Fruit fly (Drosophila melanogaster) whole organism, embryonic: ENCODE data around the gene Paf-AHalpha.

ENCODE experiments used
- Antp ChIP-seq: fragments of 200-800 bp; sonication (Bioruptor generic); optimal IDR thresholded peaks from 3 replicates; lab custom pipeline; 2016; ENCODE audit warnings: missing biosample characterization, missing genetic modification characterization
- Asciz ChIP-seq: fragments of 200-800 bp; sonication (Bioruptor generic); optimal IDR thresholded peaks from 2 replicates; lab custom pipeline; 2017; ENCODE audit warnings: missing biosample characterization, mild to moderate bottlenecking, missing genetic modification characterization, missing genetic modification reagents
- Atf-2 ChIP-seq: fragments of 200-800 bp; sonication (Bioruptor generic); optimal IDR thresholded peaks from 2 replicates; lab custom pipeline; 2016; ENCODE audit warnings: missing biosample characterization, missing genetic modification characterization
- CG12299 ChIP-seq: fragments of 200-800 bp; sonication (Bioruptor generic); optimal IDR thresholded peaks from 2 replicates; lab custom pipeline; 2018; ENCODE audit warnings: missing biosample characterization, mild to moderate bottlenecking, missing genetic modification characterization
- CG12942 ChIP-seq: fragments of 200-800 bp; sonication (Bioruptor generic); optimal IDR thresholded peaks from 3 replicates; lab custom pipeline; 2016; ENCODE audit warnings: missing biosample characterization, missing genetic modification characterization
- CG14710 ChIP-seq: fragments of 200-800 bp; sonication (Bioruptor generic); optimal IDR thresholded peaks from 3 replicates; lab custom pipeline; 2019; ENCODE audit warnings: missing biosample characterization, mild to moderate bottlenecking, missing genetic modification characterization, moderate library complexity
- CG15601 ChIP-seq: fragments of 200-800 bp; sonication (Bioruptor generic); optimal IDR thresholded peaks from 3 replicates; lab custom pipeline; 2019; ENCODE audit warnings: missing biosample characterization, mild to moderate bottlenecking, missing genetic modification characterization, moderate library complexity
- CG2712 ChIP-seq: fragments of 200-800 bp; optimal IDR thresholded peaks from 3 replicates; lab custom pipeline; 2019; ENCODE audit warnings: missing biosample characterization, mild to moderate bottlenecking, missing genetic modification characterization, moderate library complexity
- CG31224 ChIP-seq: fragments of 200-800 bp; sonication (Bioruptor generic); IDR thresholded peaks from 2 replicates; pipeline ENCODE4 v1.3.6; 2022; ENCODE audit warnings: missing biosample characterization, missing genetic modification characterization
- CG31388 ChIP-seq: fragments of 200-800 bp; sonication (Bioruptor generic); optimal IDR thresholded peaks from 2 replicates; lab custom pipeline; 2016; ENCODE audit warnings: missing biosample characterization, missing genetic modification characterization
- CG31441 ChIP-seq: fragments of 200-800 bp; sonication (Bioruptor generic); IDR thresholded peaks from 2 replicates; pipeline ENCODE4 v1.3.6; 2022; ENCODE audit warnings: missing biosample characterization, missing genetic modification characterization
- CG3407 ChIP-seq: fragments of 200-800 bp; sonication (Bioruptor generic); optimal IDR thresholded peaks from 2 replicates; lab custom pipeline; 2018; ENCODE audit warnings: missing biosample characterization, mild to moderate bottlenecking, missing genetic modification characterization
- CG4282 ChIP-seq: fragments of 200-800 bp; sonication (Bioruptor generic); optimal IDR thresholded peaks from 2 replicates; lab custom pipeline; 2016; ENCODE audit warnings: missing biosample characterization, missing genetic modification characterization
- CG4360 ChIP-seq: fragments of 200-800 bp; sonication (Bioruptor generic); IDR thresholded peaks from 2 replicates; pipeline ENCODE4 v1.3.6; 2022; ENCODE audit warnings: missing biosample characterization, missing genetic modification characterization
- CG4617 ChIP-seq: fragments of 200-800 bp; sonication (Bioruptor generic); optimal IDR thresholded peaks from 3 replicates; lab custom pipeline; 2016; ENCODE audit warnings: missing biosample characterization, missing genetic modification characterization, borderline replicate concordance
- CG4820 ChIP-seq: fragments of 200-800 bp; sonication (Bioruptor generic); optimal IDR thresholded peaks from 3 replicates; lab custom pipeline; 2016; ENCODE audit warnings: missing biosample characterization, missing genetic modification characterization
- CG6272 ChIP-seq: fragments of 200-800 bp; sonication (Bioruptor generic); IDR thresholded peaks from 2 replicates; pipeline ENCODE4 v1.3.6; 2022; ENCODE audit warnings: missing biosample characterization, missing genetic modification characterization
- CG6813 ChIP-seq: fragments of 200-800 bp; sonication (Bioruptor generic); optimal IDR thresholded peaks from 2 replicates; lab custom pipeline; 2017; ENCODE audit warnings: missing biosample characterization, missing genetic modification characterization, mild to moderate bottlenecking, moderate library complexity, missing genetic modification reagents
- CG8089 ChIP-seq: fragments of 200-800 bp; sonication (Bioruptor generic); optimal IDR thresholded peaks from 3 replicates; lab custom pipeline; 2016; ENCODE audit warnings: missing biosample characterization, missing genetic modification characterization
- CG8281 ChIP-seq: fragments of 200-800 bp; sonication (Bioruptor generic); optimal IDR thresholded peaks from 2 replicates; lab custom pipeline; 2018; ENCODE audit warnings: missing biosample characterization, mild to moderate bottlenecking, missing genetic modification characterization, moderate library complexity
- CoRest ChIP-seq: fragments of 200-800 bp; sonication (Bioruptor generic); optimal IDR thresholded peaks from 3 replicates; lab custom pipeline; 2018; ENCODE audit warnings: missing biosample characterization, mild to moderate bottlenecking, missing genetic modification characterization, moderate library complexity
- D ChIP-seq, 2 experiments: fragments of 200-800 bp in 1 of 2; fragments of >200 bp in 1 of 2; sonication (Bioruptor generic) in 1 of 2; optimal IDR thresholded peaks; 2 replicates in 1 of 2; 3 replicates in 1 of 2; lab custom pipeline; 2017; ENCODE audit warnings: mild to moderate bottlenecking in 1 of 2, missing biosample characterization in 1 of 2, missing genetic modification characterization in 1 of 2, missing genetic modification reagents in 1 of 2
- Dip3 ChIP-seq: fragments of 200-800 bp; sonication (Bioruptor generic); optimal IDR thresholded peaks from 3 replicates; lab custom pipeline; 2016; ENCODE audit warnings: missing biosample characterization, missing genetic modification characterization
- HLH3B ChIP-seq: fragments of 200-800 bp; sonication (Bioruptor generic); IDR thresholded peaks from 2 replicates; pipeline ENCODE4 v1.3.6; 2022; ENCODE audit warnings: missing biosample characterization, missing genetic modification characterization
- HmgZ ChIP-seq: fragments of 200-800 bp; sonication (Bioruptor generic); optimal IDR thresholded peaks from 2 replicates; lab custom pipeline; 2018; ENCODE audit warnings: missing biosample characterization, mild to moderate bottlenecking, missing genetic modification characterization
- Hsf ChIP-seq: fragments of 200-800 bp; sonication (Bioruptor generic); optimal IDR thresholded peaks from 3 replicates; lab custom pipeline; 2016; ENCODE audit warnings: missing biosample characterization, missing genetic modification characterization
- Lpt ChIP-seq: fragments of >200 bp; optimal IDR thresholded peaks from 2 replicates; lab custom pipeline; 2018; ENCODE audit warnings: missing biosample characterization, missing genetic modification characterization
- Max ChIP-seq: fragments of 200-800 bp; sonication (Bioruptor generic); optimal IDR thresholded peaks from 2 replicates; lab custom pipeline; 2016; ENCODE audit warnings: missing biosample characterization, mild to moderate bottlenecking, missing genetic modification characterization
- Oli ChIP-seq: fragments of 200-800 bp; sonication (Bioruptor generic); optimal IDR thresholded peaks from 2 replicates; lab custom pipeline; 2018; ENCODE audit warnings: missing biosample characterization, mild to moderate bottlenecking, missing genetic modification characterization, moderate library complexity
- PHDP ChIP-seq: fragments of 200-800 bp; sonication (Bioruptor generic); optimal IDR thresholded peaks from 3 replicates; lab custom pipeline; 2018; ENCODE audit warnings: missing biosample characterization, mild to moderate bottlenecking, missing genetic modification characterization, moderate library complexity
- Side ChIP-seq: fragments of 200-800 bp; sonication (Bioruptor generic); optimal IDR thresholded peaks from 2 replicates; lab custom pipeline; 2016; ENCODE audit warnings: missing biosample characterization, missing genetic modification characterization
- Spps ChIP-seq: fragments of 200-800 bp; sonication (Bioruptor generic); optimal IDR thresholded peaks from 2 replicates; lab custom pipeline; 2018; ENCODE audit warnings: missing biosample characterization, mild to moderate bottlenecking, missing genetic modification characterization
- Ssrp ChIP-seq: fragments of 200-800 bp; sonication (Bioruptor generic); optimal IDR thresholded peaks from 2 replicates; lab custom pipeline; 2018; ENCODE audit warnings: missing biosample characterization, mild to moderate bottlenecking, missing genetic modification characterization, moderate library complexity
- Usf ChIP-seq: fragments of 200-800 bp; sonication (Bioruptor generic); optimal IDR thresholded peaks from 2 replicates; lab custom pipeline; 2017; ENCODE audit warnings: missing genotype, missing biosample characterization, missing genetic modification characterization
- chif ChIP-seq, 2 experiments: fragments of 200-800 bp; sonication (Bioruptor generic); optimal IDR thresholded peaks; 3 replicates each; lab custom pipeline; 2016; ENCODE audit warnings: missing biosample characterization in 2 of 2, missing genetic modification characterization in 2 of 2
- da ChIP-seq: fragments of 200-800 bp; sonication (Bioruptor generic); optimal IDR thresholded peaks from 2 replicates; lab custom pipeline; 2016; ENCODE audit warnings: missing biosample characterization, missing genetic modification characterization
- dmrt11E ChIP-seq: fragments of 200-800 bp; sonication (Bioruptor generic); optimal IDR thresholded peaks from 3 replicates; lab custom pipeline; 2018; ENCODE audit warnings: missing biosample characterization, mild to moderate bottlenecking, missing genetic modification characterization, moderate library complexity
- dmrt99B ChIP-seq: fragments of 200-800 bp; sonication (Bioruptor generic); optimal IDR thresholded peaks from 2 replicates; lab custom pipeline; 2018; ENCODE audit warnings: missing biosample characterization, mild to moderate bottlenecking, missing genetic modification characterization, moderate library complexity
- dysf ChIP-seq: fragments of 200-800 bp; sonication (Bioruptor generic); IDR thresholded peaks from 3 replicates; pipeline ENCODE4 v1.3.6; 2022; ENCODE audit warnings: missing biosample characterization, missing genetic modification characterization
- esg ChIP-seq: fragments of 200-800 bp; sonication (Bioruptor generic); conservative IDR thresholded peaks from 2 replicates; pipeline ENCODE4 v1.3.6; 2022; ENCODE audit warnings: missing biosample characterization, missing genetic modification characterization
- fd64A ChIP-seq: fragments of 200-800 bp; sonication (Bioruptor generic); optimal IDR thresholded peaks from 3 replicates; lab custom pipeline; 2018; ENCODE audit warnings: missing biosample characterization, mild to moderate bottlenecking, missing genetic modification characterization
- gro ChIP-seq: fragments of 200-800 bp; sonication (Bioruptor generic); optimal IDR thresholded peaks from 2 replicates; lab custom pipeline; 2016; ENCODE audit warnings: missing biosample characterization, missing genetic modification characterization
- lbe ChIP-seq: fragments of 200-800 bp; sonication (Bioruptor generic); optimal IDR thresholded peaks from 2 replicates; lab custom pipeline; 2016; ENCODE audit warnings: missing biosample characterization, mild to moderate bottlenecking, missing genetic modification characterization
- lmd ChIP-seq: fragments of 200-800 bp; sonication (Bioruptor generic); IDR thresholded peaks from 2 replicates; pipeline ENCODE4 v1.3.6; 2022; ENCODE audit warnings: missing biosample characterization, missing genetic modification characterization
- luna ChIP-seq: fragments of 200-800 bp; sonication (Bioruptor generic); optimal IDR thresholded peaks from 2 replicates; lab custom pipeline; 2016; ENCODE audit warnings: missing biosample characterization, missing genetic modification characterization
- nerfin-1 ChIP-seq: fragments of 200-800 bp; sonication (Bioruptor generic); optimal IDR thresholded peaks from 3 replicates; lab custom pipeline; 2019; ENCODE audit warnings: missing biosample characterization, mild to moderate bottlenecking, missing genetic modification characterization, moderate library complexity
- nom ChIP-seq: fragments of 200-800 bp; sonication (Bioruptor generic); optimal IDR thresholded peaks from 2 replicates; lab custom pipeline; 2017; ENCODE audit warnings: missing biosample characterization, missing genetic modification characterization, mild to moderate bottlenecking, moderate library complexity, missing genetic modification reagents
- peb ChIP-seq: fragments of 200-800 bp; sonication (Bioruptor generic); IDR thresholded peaks from 2 replicates; pipeline ENCODE4 v1.3.6; 2022; ENCODE audit warnings: missing biosample characterization, missing genetic modification characterization
- slbo ChIP-seq: fragments of 200-800 bp; sonication (Bioruptor generic); IDR thresholded peaks from 2 replicates; pipeline ENCODE4 v1.3.6; 2022; ENCODE audit warnings: missing biosample characterization, missing genetic modification characterization
- wor ChIP-seq: fragments of 200-800 bp; sonication (Bioruptor generic); IDR thresholded peaks from 2 replicates; pipeline ENCODE4 v1.3.6; 2022; ENCODE audit warnings: missing biosample characterization, missing genetic modification characterization

Gene Paf-AHalpha

DNA sequence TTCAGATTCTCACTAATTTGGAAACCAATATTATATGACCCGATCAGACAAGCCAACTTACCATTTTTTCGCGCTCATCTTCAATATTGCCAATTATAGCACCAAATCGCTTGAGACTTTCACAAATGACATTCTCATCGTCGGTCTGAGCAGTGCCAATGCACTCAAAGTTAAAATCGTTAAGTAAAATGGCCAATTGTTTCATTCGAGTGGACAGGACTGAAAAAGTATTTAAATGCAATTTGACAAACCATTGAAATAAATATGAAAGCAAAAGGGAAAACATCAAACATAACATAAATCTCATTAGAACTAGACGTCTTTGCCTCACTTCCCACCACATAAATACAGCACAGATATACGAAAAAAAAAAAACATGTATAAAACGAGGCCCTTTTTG lies 29.4 kb downstream of the Paf-AHalpha start, which contains the start of gene CG8260 (continued):
- no peak for TF ChIP-seq Atf-2 (GFP tag; lab: Kevin White, UChicago)

DNA sequence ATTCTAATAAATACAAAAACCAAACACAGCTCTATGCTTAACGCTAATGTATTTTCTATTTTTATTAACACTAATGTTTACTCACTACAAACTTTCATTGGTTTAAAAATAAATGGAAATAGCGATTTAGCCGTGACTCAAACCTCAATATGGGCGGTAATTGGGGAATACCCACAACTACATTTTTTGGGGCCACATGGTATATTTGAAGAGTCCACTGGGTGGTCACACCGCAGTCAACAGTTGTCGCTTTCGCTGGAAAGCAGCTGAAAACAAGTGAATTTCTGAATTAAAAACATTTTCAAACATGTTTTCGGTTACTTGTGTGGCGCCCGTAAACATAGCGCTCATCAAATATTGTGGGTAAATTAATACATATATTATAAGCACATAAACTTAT lies 36.4 kb downstream of the Paf-AHalpha start, which contains the start of gene Mvd:
Gene Mvd (plus strand): TSS at position 222 of the 400 bp plus-strand sequence.
- TF ChIP-seq peb (GFP tag; lab: Robert Waterston, UW) (no peak), Ssrp (tag; lab: Kevin White, UChicago) (no peak), nerfin-1 (tag; lab: Kevin White, UChicago) (no peak), slbo (GFP tag; lab: Robert Waterston, UW) (no peak), Asciz (GFP tag; lab: Kevin White, UChicago) (no peak), CG4617 (GFP tag; lab: Kevin White, UChicago) (peak; percentile 18), Max (peak; percentile 11), lmd (GFP tag; lab: Robert Waterston, UW) (no peak), CG8281 (no peak), nom (GFP tag; lab: Kevin White, UChicago) (peak; percentile 7), chif (GFP tag; optimal IDR thresholded peaks at IDR 0.05; lab: Kevin White, UChicago) (no peak), Hsf (no peak), gro (peak; percentile 6), esg (no peak), CG31441 (GFP tag; lab: Robert Waterston, UW) (no peak), PHDP (no peak), CoRest (no peak), Lpt (no peak), D (optimal IDR thresholded peaks at IDR 0.05; lab: Kevin White, UChicago) (no peak), D (GFP tag; optimal IDR thresholded peaks at IDR 0.05; lab: Kevin White, UChicago) (no peak), CG6813 (GFP tag; lab: Kevin White, UChicago) (no peak), fd64A (GFP tag; lab: Kevin White, UChicago) (no peak), CG8089 (GFP tag; lab: Kevin White, UChicago) (no peak), da (GFP tag; lab: Kevin White, UChicago) (no peak), CG14710 (tag; lab: Kevin White, UChicago) (peak; percentile 75), CG4360 (GFP tag; lab: Robert Waterston, UW) (no peak), wor (GFP tag; lab: Robert Waterston, UW) (no peak), Antp (no peak), lbe (GFP tag; lab: Kevin White, UChicago) (no peak), CG4820 (GFP tag; lab: Kevin White, UChicago) (no peak), dmrt99B (tag; lab: Kevin White, UChicago) (no peak), CG3407 (no peak), Oli (tag; lab: Kevin White, UChicago) (no peak), dmrt11E (tag; lab: Kevin White, UChicago) (no peak), CG2712 (tag; lab: Kevin White, UChicago) (peak; percentile 45), dysf (no peak), CG15601 (tag; lab: Kevin White, UChicago) (peak; percentile 27), Dip3 (no peak), CG6272 (GFP tag; lab: Robert Waterston, UW) (no peak), Usf (GFP tag; lab: Kevin White, UChicago) (no peak), Side (GFP tag; lab: Kevin White, UChicago) (no peak), HLH3B (no peak), CG12942 (GFP tag; lab: Kevin White, UChicago) (no peak), luna (GFP tag; lab: Kevin White, UChicago) (no peak), CG12299 (tag; lab: Kevin White, UChicago) (no peak), Spps (no peak), CG31224 (GFP tag; lab: Robert Waterston, UW) (no peak), CG4282 (GFP tag; lab: Kevin White, UChicago) (no peak), CG31388 (no peak), HmgZ (tag; lab: Kevin White, UChicago) (peak; percentile 74)
